Worm (Caenorhabditis elegans): ENCODE measurements around the gene pat-6.

The pat-6 gene

ce11 chrIV:302743-303142, 38.7 kb upstream of the pat-6 start:
- TF ChIP-seq zip-5 (tag; optimal IDR thresholded peaks at IDR 0.05) (no peak), pha-4 (tag; optimal IDR thresholded peaks at IDR 0.05) (no peak), unc-55 (GFP tag; optimal IDR thresholded peaks at IDR 0.05) (no peak), hlh-15 (tag; optimal IDR thresholded peaks at IDR 0.05) (no peak), hlh-6 (tag; optimal IDR thresholded peaks at IDR 0.05) (no peak), fkh-10 (GFP tag; optimal IDR thresholded peaks at IDR 0.05) (no peak), npax-4 (tag; optimal IDR thresholded peaks at IDR 0.05) (no peak), syd-9 (tag; optimal IDR thresholded peaks at IDR 0.05) (no peak), madf-2 (tag; optimal IDR thresholded peaks at IDR 0.05) (no peak), nhr-232 (tag; optimal IDR thresholded peaks at IDR 0.05) (no peak), odd-2 (tag; optimal IDR thresholded peaks at IDR 0.05) (no peak)

ce11 chrIV:300307-300706, 36.3 kb upstream of the pat-6 start:
- TF ChIP-seq hlh-15 (tag; optimal IDR thresholded peaks at IDR 0.05): no peak
- TF ChIP-seq ceh-19 (GFP tag; optimal IDR thresholded peaks at IDR 0.05): no peak
- no peak for TF ChIP-seq ceh-24 (tag; optimal IDR thresholded peaks at IDR 0.05)
- TF ChIP-seq ceh-6 (GFP tag; optimal IDR thresholded peaks at IDR 0.05): no peak
- no peak for TF ChIP-seq dve-1 (tag; optimal IDR thresholded peaks at IDR 0.05)
- no peak for TF ChIP-seq nfya-1 (tag; optimal IDR thresholded peaks at IDR 0.05)
- no peak for TF ChIP-seq ceh-9 (tag; optimal IDR thresholded peaks at IDR 0.05)
- TF ChIP-seq hlh-8 (tag; optimal IDR thresholded peaks at IDR 0.05): no peak
- TF ChIP-seq sox-4 (tag; optimal IDR thresholded peaks at IDR 0.05): no peak
- no peak for TF ChIP-seq fkh-10 (GFP tag; optimal IDR thresholded peaks at IDR 0.05)
- no peak for TF ChIP-seq nhr-11 (tag; optimal IDR thresholded peaks at IDR 0.05)
- no peak for TF ChIP-seq rnt-1 (tag; optimal IDR thresholded peaks at IDR 0.05)
- no peak for TF ChIP-seq zip-5 (tag; optimal IDR thresholded peaks at IDR 0.05)

ce11 chrIV:299190-299589, 35.2 kb upstream of the pat-6 start:
- TF ChIP-seq zip-5 (tag; optimal IDR thresholded peaks at IDR 0.05) (no peak), C08G9.2 (tag; optimal IDR thresholded peaks at IDR 0.05) (no peak), K09A11.1 (tag; optimal IDR thresholded peaks at IDR 0.05; ENCODE audit: insufficient read depth) (no peak), mec-3 (tag; optimal IDR thresholded peaks at IDR 0.05; ENCODE audit: borderline replicate concordance) (no peak), ahr-1 (tag; optimal IDR thresholded peaks at IDR 0.05) (no peak), hlh-15 (tag; optimal IDR thresholded peaks at IDR 0.05) (no peak), ceh-2 (tag; optimal IDR thresholded peaks at IDR 0.05) (no peak), pax-1 (tag; optimal IDR thresholded peaks at IDR 0.05) (no peak), fkh-6 (tag; optimal IDR thresholded peaks at IDR 0.05) (no peak)

- TF ChIP-seq pros-1 (tag; optimal IDR thresholded peaks at IDR 0.05) (no peak), ztf-16 (tag; optimal IDR thresholded peaks at IDR 0.05) (no peak), pha-2 (tag; optimal IDR thresholded peaks at IDR 0.05) (no peak), che-1 (tag; optimal IDR thresholded peaks at IDR 0.05) (no peak), gmeb-2 (tag; optimal IDR thresholded peaks at IDR 0.05) (no peak)
Measured at ce11 chrIV:298204-298603, 34.2 kb upstream of the pat-6 start, which contains the start of gene pnp-1. TSS of gene pnp-1 (minus strand) at chrIV:298304.

ce11 chrIV:296849-297248, 32.8 kb upstream of the pat-6 start:
- TF ChIP-seq pax-1 (tag; optimal IDR thresholded peaks at IDR 0.05) (no peak), sdc-2 (tag; optimal IDR thresholded peaks at IDR 0.05) (no peak), elt-2 (tag; optimal IDR thresholded peaks at IDR 0.05) (peak; percentile 20)
